Fruit fly (Drosophila melanogaster) whole organism, pupa: Measurements from ENCODE around the gene Rac2.

ENCODE experiments used
- EcR ChIP-seq: fragments of 200-800 bp; sonication (Bioruptor generic); optimal IDR thresholded peaks from 3 replicates; lab custom pipeline; 2019; ENCODE audit warnings: missing biosample characterization, missing genetic modification characterization, mild to moderate bottlenecking, moderate library complexity, missing genetic modification reagents
- Pif1A ChIP-seq: fragments of 200-800 bp; sonication (Bioruptor generic); optimal IDR thresholded peaks from 3 replicates; lab custom pipeline; 2016; ENCODE audit warnings: missing biosample characterization, missing genetic modification characterization

dm6 chr3L:7397979-7398378, 37.0 kb downstream of the Rac2 start, which contains the start of gene CG8562:
- no peak for TF ChIP-seq EcR
- no peak for TF ChIP-seq Pif1A (GFP tag; lab: Kevin White, UChicago)
